Worm (Caenorhabditis elegans): ENCODE measurements around the gene C37C3.11.

Gene C37C3.11

ce11 chrV:7847687-7848086 is 16.9 kb downstream of the C37C3.11 start:
- TF ChIP-seq egl-5 (tag; optimal IDR thresholded peaks at IDR 0.05) (no peak), pha-4 (tag; optimal IDR thresholded peaks at IDR 0.05) (peak; percentile 88), nhr-237 (tag; optimal IDR thresholded peaks at IDR 0.05) (no peak), sea-2 (GFP tag; optimal IDR thresholded peaks at IDR 0.05) (no peak), nhr-76 (tag; optimal IDR thresholded peaks at IDR 0.05) (no peak), lin-39 (tag; optimal IDR thresholded peaks at IDR 0.05) (peak; percentile 32)

DNA sequence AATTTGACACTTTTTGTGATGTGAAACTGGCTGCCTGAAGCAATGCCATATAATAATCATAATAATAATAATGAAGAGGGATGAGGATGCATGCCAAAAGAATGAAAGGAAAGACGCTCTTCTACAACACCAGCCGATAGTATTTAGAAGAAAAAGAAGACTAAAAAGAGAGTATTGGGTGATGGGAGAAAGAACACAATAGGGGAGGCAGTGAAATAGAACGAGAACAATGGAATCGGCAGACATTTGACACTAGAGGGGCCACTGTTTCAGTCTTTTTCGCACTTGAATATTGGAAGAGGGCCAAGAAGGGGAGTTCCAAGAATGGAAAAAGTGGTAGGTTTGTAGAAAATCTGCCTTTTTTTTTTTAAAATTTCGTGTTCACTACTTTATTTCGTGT is 17.4 kb downstream of the C37C3.11 start, which contains the start of gene memo-1:
Gene memo-1, minus strand, starts transcription at position 2 of the 400 bp plus-strand sequence.
- TF ChIP-seq unc-39 (tag; optimal IDR thresholded peaks at IDR 0.05) (no peak), elt-1 (tag; optimal IDR thresholded peaks at IDR 0.05) (no peak), elt-2 (tag; optimal IDR thresholded peaks at IDR 0.05) (no peak), mdl-1 (tag; optimal IDR thresholded peaks at IDR 0.05) (no peak), lin-15B (tag; optimal IDR thresholded peaks at IDR 0.05) (no peak), fkh-2 (tag; optimal IDR thresholded peaks at IDR 0.05) (no peak), zag-1 (tag; optimal IDR thresholded peaks at IDR 0.05) (no peak), nhr-76 (tag; optimal IDR thresholded peaks at IDR 0.05) (no peak), nhr-237 (tag; optimal IDR thresholded peaks at IDR 0.05) (no peak)

DNA sequence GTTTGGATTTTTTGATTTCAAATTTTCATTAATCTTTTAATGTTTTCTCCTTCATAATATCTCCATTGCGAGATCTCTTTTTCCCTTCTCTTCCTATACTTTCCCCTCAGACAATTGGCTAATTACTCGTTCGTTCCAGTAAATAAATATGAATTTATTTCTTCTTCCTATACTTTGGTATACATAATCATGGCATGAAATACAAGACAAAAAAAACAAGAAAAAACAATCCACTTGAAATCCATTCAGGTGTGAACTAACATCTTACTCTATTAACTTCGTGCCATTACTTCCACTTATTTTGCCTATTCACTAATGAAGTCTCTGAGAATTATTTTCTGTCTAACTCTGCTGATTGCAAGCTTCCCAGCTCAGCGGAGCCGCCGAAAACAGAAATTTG is 22.3 kb downstream of the C37C3.11 start, which contains the start of gene grd-8:
Gene grd-8, plus strand, starts transcription at position 301 of the 400 bp plus-strand sequence.
- no peak for TF ChIP-seq nhr-237 (tag; optimal IDR thresholded peaks at IDR 0.05)

DNA sequence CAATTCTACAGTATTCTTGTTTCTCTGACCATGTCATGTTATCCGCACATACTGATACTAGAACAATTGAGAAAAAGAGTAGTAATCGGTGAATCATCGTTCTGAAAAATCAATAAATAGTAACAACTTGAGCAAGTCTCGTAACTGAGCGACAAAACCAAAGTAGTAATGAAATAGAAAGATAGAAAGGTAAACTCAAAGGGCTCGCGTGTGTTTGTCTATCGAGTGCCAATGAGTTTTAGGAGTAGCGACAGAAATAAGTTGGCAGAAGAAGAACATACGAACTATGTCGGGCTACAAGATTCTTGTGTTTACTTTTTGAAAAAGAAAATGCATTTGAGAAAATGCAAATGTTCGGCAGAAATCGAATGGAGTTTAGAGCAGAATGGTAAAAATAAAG is 25.1 kb downstream of the C37C3.11 start, which contains the start of gene C37C3.12:
Gene C37C3.12, minus strand, starts transcription at position 101 of the 400 bp plus-strand sequence.
- TF ChIP-seq fkh-10 (GFP tag; optimal IDR thresholded peaks at IDR 0.05) = no peak
- TF ChIP-seq pha-4 (tag; optimal IDR thresholded peaks at IDR 0.05) = peak; percentile 78

- no peak for TF ChIP-seq fkh-2 (tag; optimal IDR thresholded peaks at IDR 0.05)
- TF ChIP-seq sea-2 (GFP tag; optimal IDR thresholded peaks at IDR 0.05) = no peak
- no peak for TF ChIP-seq lin-15B (tag; optimal IDR thresholded peaks at IDR 0.05)
- no peak for TF ChIP-seq daf-12 (tag; optimal IDR thresholded peaks at IDR 0.05)
- TF ChIP-seq unc-62 (GFP tag; optimal IDR thresholded peaks at IDR 0.05) = no peak
- peak; percentile 50 for TF ChIP-seq pha-4 (tag; optimal IDR thresholded peaks at IDR 0.05)
These were observed 26.8 kb downstream of the C37C3.11 start, which contains the start of gene ttr-33 for ce11 chrV:7837809-7838208. Gene ttr-33 (minus strand): TSS chrV:7837909.

DNA sequence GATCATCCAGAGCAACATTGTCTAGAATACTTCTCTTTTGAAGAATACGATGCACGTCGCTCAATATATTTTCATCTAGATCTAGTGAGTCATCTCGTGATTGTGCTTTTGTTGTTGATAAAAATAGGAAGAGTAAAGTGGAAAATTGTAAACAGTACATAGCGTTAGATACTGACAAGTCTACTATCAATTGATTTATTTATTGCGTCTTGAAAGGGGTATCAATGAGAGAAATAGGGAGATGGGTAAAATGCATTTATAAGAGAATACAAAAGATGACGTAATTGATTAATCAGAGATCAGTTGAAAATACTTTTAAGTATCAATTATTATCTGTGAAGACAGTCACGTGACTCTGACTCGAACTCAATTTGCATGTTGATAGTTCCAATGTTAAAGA is 27.7 kb downstream of the C37C3.11 start, which contains the start of gene txt-5:
Gene txt-5, minus strand, starts transcription at position 224 of the 400 bp plus-strand sequence.
- TF ChIP-seq ceh-16 (tag; optimal IDR thresholded peaks at IDR 0.05) (no peak), elt-3 (tag; optimal IDR thresholded peaks at IDR 0.05) (peak in 2 of 3 experiments; percentile 29 to 50), nhr-23 (tag; optimal IDR thresholded peaks at IDR 0.05) (peak; percentile 71)

- TF ChIP-seq elt-2 (tag; optimal IDR thresholded peaks at IDR 0.05) = no peak
These were observed 33.6 kb downstream of the C37C3.11 start for ce11 chrV:7830952-7831351.

DNA sequence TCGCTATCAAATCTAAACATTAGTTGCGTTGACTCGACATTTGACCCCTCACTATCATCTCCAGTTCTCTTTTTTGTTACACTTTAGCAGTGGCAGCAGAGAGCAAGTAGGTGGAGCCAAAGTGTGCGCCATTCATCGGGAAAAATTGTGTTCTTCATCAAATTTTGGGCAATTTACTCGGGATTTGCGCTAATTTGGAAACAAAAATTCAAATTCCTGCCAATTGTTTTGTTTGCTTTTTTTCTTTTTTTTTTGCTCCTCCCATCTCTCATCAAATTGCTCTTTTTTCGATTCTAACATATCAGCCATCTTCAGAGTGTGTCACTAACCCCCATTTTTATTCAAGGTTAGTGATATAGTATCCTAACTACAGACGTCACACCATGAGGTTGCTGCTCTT is 37.6 kb downstream of the C37C3.11 start, which contains the start of gene mig-6:
Gene mig-6, plus strand, starts transcription at position 301 of the 400 bp plus-strand sequence.
- TF ChIP-seq unc-62 (GFP tag; optimal IDR thresholded peaks at IDR 0.05) (no peak), jun-1 (tag; optimal IDR thresholded peaks at IDR 0.05) (no peak), nfya-1 (tag; optimal IDR thresholded peaks at IDR 0.05; ENCODE audit: insufficient read depth) (no peak), R02D3.7 (tag; optimal IDR thresholded peaks at IDR 0.05) (no peak), fos-1 (tag; optimal IDR thresholded peaks at IDR 0.05) (no peak), egl-27 (tag; optimal IDR thresholded peaks at IDR 0.05) (no peak), snpc-4 (tag; optimal IDR thresholded peaks at IDR 0.05) (no peak), egl-5 (tag; optimal IDR thresholded peaks at IDR 0.05) (no peak)

DNA sequence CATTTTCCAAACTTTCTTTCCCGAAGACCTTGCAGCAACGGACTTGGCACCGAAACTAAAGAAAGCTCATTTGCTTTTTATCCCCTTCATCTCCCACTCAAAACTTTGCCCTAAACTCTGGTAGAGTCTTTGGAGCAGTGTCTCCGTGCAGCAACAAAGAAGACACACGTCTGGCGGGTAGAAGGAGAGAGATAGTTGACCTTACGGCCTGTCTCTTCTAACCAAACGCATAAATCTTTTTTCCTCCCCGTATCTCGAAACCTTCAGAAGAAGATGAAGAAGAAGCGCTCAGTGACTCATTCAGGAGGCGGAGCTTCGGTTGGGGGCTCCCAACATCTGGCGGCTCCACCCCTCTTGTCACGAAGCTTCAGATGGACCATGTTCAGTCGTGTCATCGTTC is 38.2 kb downstream of the C37C3.11 start:
- TF ChIP-seq elt-3 (tag; optimal IDR thresholded peaks at IDR 0.05) (no peak), mml-1 (tag; optimal IDR thresholded peaks at IDR 0.05) (no peak), ztf-11 (tag; optimal IDR thresholded peaks at IDR 0.05) (no peak), fos-1 (tag; optimal IDR thresholded peaks at IDR 0.05) (no peak), unc-39 (tag; optimal IDR thresholded peaks at IDR 0.05) (no peak), fkh-10 (GFP tag; optimal IDR thresholded peaks at IDR 0.05) (no peak), nhr-237 (tag; optimal IDR thresholded peaks at IDR 0.05) (no peak), nfya-1 (tag; optimal IDR thresholded peaks at IDR 0.05; ENCODE audit: insufficient read depth) (no peak), lin-15B (tag; optimal IDR thresholded peaks at IDR 0.05) (no peak), ceh-82 (tag; optimal IDR thresholded peaks at IDR 0.05) (no peak), nhr-76 (tag; optimal IDR thresholded peaks at IDR 0.05) (no peak), unc-62 (GFP tag; optimal IDR thresholded peaks at IDR 0.05) (no peak)
